Worm (Caenorhabditis elegans) whole organism, young adult: ENCODE data around the gene F21G4.1.

Experiments
- B0261.1 ChIP-seq: sonication (generic microtip); optimal IDR thresholded peaks from 2 replicates; lab custom pipeline; 2016; ENCODE audit warnings: mild to moderate bottlenecking, missing genetic modification characterization, moderate library complexity, missing compliant biosample characterization
- C17E4.6 ChIP-seq: fragments of 200-800 bp; sonication (Bioruptor generic); IDR thresholded peaks from 2 replicates; pipeline ENCODE4 v1.3.6; 2022; ENCODE audit warnings: missing genetic modification reagents, missing genetic modification characterization, missing compliant biosample characterization
- F10E7.11 ChIP-seq: sonication (generic microtip); optimal IDR thresholded peaks from 2 replicates; lab custom pipeline; 2017; ENCODE audit warnings: mild to moderate bottlenecking, missing genetic modification characterization, moderate library complexity, missing compliant biosample characterization
- F52B5.7 ChIP-seq: sonication (generic microtip); optimal IDR thresholded peaks from 2 replicates; lab custom pipeline; 2016; ENCODE audit warnings: mild to moderate bottlenecking, missing genetic modification characterization, missing compliant biosample characterization
- F57A8.1 ChIP-seq: fragments of 200-800 bp; sonication (Bioruptor generic); optimal IDR thresholded peaks from 2 replicates; lab custom pipeline; 2018; ENCODE audit warnings: mild to moderate bottlenecking, missing genetic modification characterization, moderate library complexity, missing compliant biosample characterization
- F57C9.4 ChIP-seq: sonication (generic microtip); optimal IDR thresholded peaks from 2 replicates; lab custom pipeline; 2017; ENCODE audit warnings: mild to moderate bottlenecking, missing genetic modification characterization, missing compliant biosample characterization
- K12H6.12 ChIP-seq: fragments of 200-800 bp; sonication (Bioruptor generic); optimal IDR thresholded peaks from 2 replicates; lab custom pipeline; 2018; ENCODE audit warnings: mild to moderate bottlenecking, missing genetic modification characterization, missing compliant biosample characterization
- Y56A3A.18 ChIP-seq: fragments of 200-800 bp; sonication (Bioruptor generic); IDR thresholded peaks from 2 replicates; pipeline ENCODE4 v1.3.6; 2022; ENCODE audit warnings: missing genetic modification reagents, missing genetic modification characterization, missing compliant biosample characterization
- Y95B8A.8 ChIP-seq: fragments of 200-800 bp; sonication (Bioruptor generic); IDR thresholded peaks from 2 replicates; pipeline ENCODE4 v1.3.6; 2022; ENCODE audit warnings: missing genetic modification reagents, missing genetic modification characterization, missing compliant biosample characterization
- atf-7 ChIP-seq: sonication (generic microtip); optimal IDR thresholded peaks from 2 replicates; lab custom pipeline; 2017; ENCODE audit warnings: mild to moderate bottlenecking, missing genetic modification characterization, missing compliant biosample characterization
- athp-1 ChIP-seq: sonication (generic microtip); optimal IDR thresholded peaks from 2 replicates; lab custom pipeline; 2017; ENCODE audit warnings: mild to moderate bottlenecking, missing genetic modification characterization, missing compliant biosample characterization
- ccch-3 ChIP-seq: fragments of 200-800 bp; sonication (Bioruptor generic); optimal IDR thresholded peaks from 2 replicates; lab custom pipeline; 2018; ENCODE audit warnings: mild to moderate bottlenecking, missing genetic modification characterization, missing compliant biosample characterization
- cebp-1 ChIP-seq, 2 experiments: fragments of 200-800 bp in 1 of 2; sonication (Bioruptor generic) in 1 of 2; sonication (generic microtip) in 1 of 2; IDR thresholded peaks in 1 of 2; optimal IDR thresholded peaks in 1 of 2; 2 replicates each; pipeline versions ENCODE4 v1.3.6 to Lab custom; 2017 to 2022; ENCODE audit warnings: missing compliant biosample characterization in 2 of 2, missing genetic modification characterization in 2 of 2, mild to moderate bottlenecking in 1 of 2, missing genetic modification reagents in 1 of 2, moderate library complexity in 1 of 2
- ceh-27 ChIP-seq: fragments of 200-800 bp; sonication (Bioruptor generic); optimal IDR thresholded peaks from 2 replicates; lab custom pipeline; 2018; ENCODE audit warnings: mild to moderate bottlenecking, missing genetic modification characterization, moderate library complexity, missing compliant biosample characterization
- die-1 ChIP-seq: sonication (generic microtip); optimal IDR thresholded peaks from 2 replicates; lab custom pipeline; 2016; ENCODE audit warnings: missing genotype, mild to moderate bottlenecking, missing genetic modification characterization, missing compliant biosample characterization
- ekl-4 ChIP-seq: fragments of 200-800 bp; sonication (Bioruptor generic); IDR thresholded peaks from 2 replicates; pipeline ENCODE4 v1.3.6; 2022; ENCODE audit warnings: missing genetic modification reagents, missing genetic modification characterization, missing compliant biosample characterization
- ets-4 ChIP-seq: fragments of 200-800 bp; sonication (Bioruptor generic); optimal IDR thresholded peaks from 2 replicates; lab custom pipeline; 2018; ENCODE audit warnings: mild to moderate bottlenecking, missing genetic modification characterization, missing compliant biosample characterization
- fkh-3 ChIP-seq: sonication (generic microtip); optimal IDR thresholded peaks from 2 replicates; lab custom pipeline; 2016; ENCODE audit warnings: mild to moderate bottlenecking, missing genetic modification characterization, missing compliant biosample characterization
- gei-17 ChIP-seq: fragments of 200-800 bp; sonication (Bioruptor generic); optimal IDR thresholded peaks from 2 replicates; lab custom pipeline; 2018; ENCODE audit warnings: mild to moderate bottlenecking, missing genetic modification characterization, missing compliant biosample characterization
- him-1 ChIP-seq: sonication (generic microtip); optimal IDR thresholded peaks from 2 replicates; lab custom pipeline; 2016; ENCODE audit warnings: missing genotype, missing genetic modification reagents, missing genetic modification characterization, missing compliant biosample characterization
- let-607 ChIP-seq, 2 experiments: fragments of 200-800 bp in 1 of 2; sonication (Bioruptor generic) in 1 of 2; sonication (generic microtip) in 1 of 2; optimal IDR thresholded peaks; 2 replicates each; lab custom pipeline; 2016 to 2018; ENCODE audit warnings: mild to moderate bottlenecking in 2 of 2, missing compliant biosample characterization in 2 of 2, missing genetic modification characterization in 2 of 2, moderate library complexity in 2 of 2, missing genotype in 1 of 2
- lin-35 ChIP-seq, 3 experiments: fragments of 150-350 bp in 2 of 3; sonication (generic microtip) in 1 of 3; optimal IDR thresholded peaks; 2 replicates each; lab custom pipeline; 2014 to 2018; ENCODE audit warnings: missing biosample characterization in 3 of 3, missing genetic modification characterization in 3 of 3, missing genetic modification reagents in 3 of 3
- lsy-27 ChIP-seq: sonication (generic microtip); optimal IDR thresholded peaks from 2 replicates; lab custom pipeline; 2017; ENCODE audit warnings: missing genetic modification characterization, mild to moderate bottlenecking, missing compliant biosample characterization, antibody characterized with exemption, missing genotype, borderline replicate concordance; ENCODE audit not compliant: insufficient read depth
- madf-3 ChIP-seq: fragments of 200-800 bp; sonication (Bioruptor generic); IDR thresholded peaks from 2 replicates; pipeline ENCODE4 v1.3.6; 2022; ENCODE audit warnings: missing genetic modification reagents, missing genetic modification characterization, missing compliant biosample characterization
- madf-6 ChIP-seq: fragments of 200-800 bp; sonication (Bioruptor generic); IDR thresholded peaks from 2 replicates; pipeline ENCODE4 v1.3.6; 2022; ENCODE audit warnings: missing genetic modification reagents, missing genetic modification characterization, missing compliant biosample characterization
- pha-4 ChIP-seq: fragments of 150-350 bp; sonication (generic microtip); optimal IDR thresholded peaks from 2 replicates; lab custom pipeline; 2014; ENCODE audit warnings: missing biosample characterization, missing genetic modification reagents, missing genetic modification characterization
- repo-1 ChIP-seq: sonication (generic microtip); optimal IDR thresholded peaks from 2 replicates; lab custom pipeline; 2017; ENCODE audit warnings: mild to moderate bottlenecking, missing genetic modification characterization, missing compliant biosample characterization
- sea-2 ChIP-seq: fragments of 200-800 bp; sonication (Bioruptor generic); IDR thresholded peaks from 2 replicates; pipeline ENCODE4 v1.3.6; 2022; ENCODE audit warnings: missing genetic modification characterization, missing compliant biosample characterization
- snpc-4 ChIP-seq, 5 experiments: fragments of 150-350 bp in 1 of 5; sonication (generic microtip) in 4 of 5; optimal IDR thresholded peaks; 2 replicates each; lab custom pipeline; 2014 to 2018; ENCODE audit warnings: missing genetic modification characterization in 5 of 5, missing biosample characterization in 3 of 5, antibody characterized with exemption in 2 of 5, mild to moderate bottlenecking in 2 of 5, missing compliant biosample characterization in 2 of 5, missing genotype in 2 of 5, moderate library complexity in 2 of 5, missing genetic modification reagents in 1 of 5
- sptf-2 ChIP-seq: fragments of 200-800 bp; sonication (Bioruptor generic); optimal IDR thresholded peaks from 2 replicates; lab custom pipeline; 2018; ENCODE audit warnings: mild to moderate bottlenecking, missing genetic modification characterization, missing compliant biosample characterization
- tbx-9 ChIP-seq: sonication (generic microtip); optimal IDR thresholded peaks from 2 replicates; lab custom pipeline; 2016; ENCODE audit warnings: borderline replicate concordance, missing genetic modification characterization, inconsistent platforms, missing compliant biosample characterization
- tlf-1 ChIP-seq: fragments of 200-800 bp; sonication (Bioruptor generic); optimal IDR thresholded peaks from 2 replicates; lab custom pipeline; 2018; ENCODE audit warnings: mild to moderate bottlenecking, missing genetic modification characterization, missing compliant biosample characterization
- zfh-2 ChIP-seq: fragments of 200-800 bp; sonication (Bioruptor generic); conservative IDR thresholded peaks from 2 replicates; pipeline ENCODE4 v1.3.6; 2022; ENCODE audit warnings: missing genetic modification reagents, missing genetic modification characterization, missing compliant biosample characterization

Gene F21G4.1

ce11 chrX:9918997-9919396 lies 26.9 kb upstream of the F21G4.1 start, which contains the start of gene folr-1:
Gene folr-1, plus strand, starts transcription at chrX:9919297.
- TF ChIP-seq him-1 = no peak
- TF ChIP-seq athp-1 (tag; lab: Kevin White, UChicago) = no peak
- no peak for TF ChIP-seq C17E4.6
- no peak for TF ChIP-seq ets-4 (GFP tag; lab: Kevin White, UChicago)
- no peak for TF ChIP-seq tbx-9 (tag; lab: Kevin White, UChicago)
- TF ChIP-seq gei-17 = no peak
- TF ChIP-seq madf-3 (GFP tag; lab: Robert Waterston, UW) = no peak
- TF ChIP-seq ccch-3 (GFP tag; lab: Kevin White, UChicago) = no peak
- no peak for TF ChIP-seq zfh-2 (GFP tag; lab: Robert Waterston, UW)
- no peak for TF ChIP-seq ekl-4 (GFP tag; lab: Robert Waterston, UW)
- TF ChIP-seq F57A8.1 = no peak
- no peak for TF ChIP-seq atf-7 (tag; lab: Kevin White, UChicago)
- TF ChIP-seq snpc-4 (GFP tag; optimal IDR thresholded peaks at IDR 0.05; lab: Kevin White, UChicago) = no peak
- TF ChIP-seq snpc-4 (tag; optimal IDR thresholded peaks at IDR 0.05; lab: Kevin White, UChicago) = no peak

- TF ChIP-seq B0261.1 (tag; lab: Kevin White, UChicago) (no peak), let-607 (tag; optimal IDR thresholded peaks at IDR 0.05; lab: Kevin White, UChicago) (peak in 1 of 2 experiments; percentile 4)
These were observed 25.2 kb upstream of the F21G4.1 start, which contains the start of gene F21G4.6 for ce11 chrX:9917362-9917761. Gene F21G4.6, minus strand, starts transcription at chrX:9917448.

- no peak for TF ChIP-seq sptf-2 (GFP tag; lab: Kevin White, UChicago)
- TF ChIP-seq fkh-3 (tag; lab: Kevin White, UChicago) = no peak
- TF ChIP-seq K12H6.12 = no peak
- TF ChIP-seq tlf-1 = no peak
- TF ChIP-seq Y95B8A.8 (GFP tag; lab: Robert Waterston, UW) = no peak
- no peak for TF ChIP-seq cebp-1 (GFP tag; IDR thresholded peaks at IDR 0.05; lab: Robert Waterston, UW)
- no peak for TF ChIP-seq cebp-1 (tag; optimal IDR thresholded peaks at IDR 0.05; lab: Kevin White, UChicago)
- TF ChIP-seq sea-2 = no peak
- no peak for TF ChIP-seq F57C9.4 (tag; lab: Kevin White, UChicago)
- no peak for TF ChIP-seq pha-4 (tag; lab: Kevin White, UChicago)
- no peak for TF ChIP-seq Y56A3A.18 (GFP tag; lab: Robert Waterston, UW)
- no peak for TF ChIP-seq madf-6 (GFP tag; lab: Robert Waterston, UW)
- TF ChIP-seq lsy-27 (tag; lab: Kevin White, UChicago) = no peak
- TF ChIP-seq die-1 = no peak
- no peak for TF ChIP-seq lin-35 (GFP tag; optimal IDR thresholded peaks at IDR 0.05; lab: Kevin White, UChicago)
- no peak for TF ChIP-seq ceh-27 (GFP tag; lab: Kevin White, UChicago)
- no peak for TF ChIP-seq repo-1 (tag; lab: Kevin White, UChicago)
- TF ChIP-seq atf-7 (tag; lab: Kevin White, UChicago) = no peak
- TF ChIP-seq F52B5.7 (tag; lab: Kevin White, UChicago) = no peak
- no peak for TF ChIP-seq F10E7.11 (tag; lab: Kevin White, UChicago)
- TF ChIP-seq, all 124 proteins: peak for 0
These were observed 13.7 kb upstream of the F21G4.1 start, which contains the start of gene F21G4.5 for ce11 chrX:9905840-9906239. Gene F21G4.5, plus strand, starts transcription at chrX:9906140.
